Worm (Caenorhabditis elegans): Measurements from ENCODE around the gene twk-21.
"Not testable (repeated sequence)": the region's sequence is repeated elsewhere in the genome, so short reads cannot be mapped to it uniquely, and the experiment has no call there.

DNA sequence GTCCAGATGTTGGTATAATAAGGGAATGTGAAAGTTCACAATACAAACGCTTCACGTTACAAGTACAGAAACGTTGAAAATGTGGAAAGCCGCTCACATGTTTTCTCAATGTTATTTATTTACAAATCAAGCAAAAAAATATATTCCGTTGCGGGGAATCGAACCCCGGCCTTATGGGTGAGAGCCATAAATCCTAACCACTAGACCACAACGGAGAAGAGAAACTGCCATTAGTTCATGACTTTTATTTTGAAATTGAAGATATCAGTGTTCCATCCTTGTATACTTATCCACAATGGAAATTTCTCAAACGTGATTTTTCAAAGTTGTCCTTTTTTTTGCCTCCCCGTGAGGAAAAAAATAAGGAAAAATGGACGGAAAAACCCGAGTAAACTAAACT is 15.5 kb upstream of the twk-21 start:
- not testable (repeated sequence) for TF ChIP-seq zip-11 (GFP tag; IDR thresholded peaks at IDR 0.05); ceh-28 (tag; optimal IDR thresholded peaks at IDR 0.05)
